Fruit fly (Drosophila melanogaster): ENCODE data around the gene CG14551.

CG14551 gene

dm6 chr3R:26059195-26059594 is 3.6 kb downstream of the CG14551 start, which contains the start of the genes RpL34a and Trmt61 (continued):
- TF ChIP-seq CG4328 (GFP tag; optimal IDR thresholded peaks at IDR 0.05) (peak; percentile 94), al (GFP tag; IDR thresholded peaks at IDR 0.05) (peak; percentile 64), sd (tag; optimal IDR thresholded peaks at IDR 0.05) (no peak), CG13775 (GFP tag; optimal IDR thresholded peaks at IDR 0.05) (peak; percentile 97), Awh (GFP tag; IDR thresholded peaks at IDR 0.05) (peak; percentile 63; the same call in 1 of the 2 replicates), Hmx (GFP tag; optimal IDR thresholded peaks at IDR 0.05) (peak; percentile 56), seq (GFP tag; IDR thresholded peaks at IDR 0.05) (no peak; the same call in 1 of the 2 replicates), dmrt99B (tag; optimal IDR thresholded peaks at IDR 0.05) (peak; percentile 82), Stat92E (GFP tag; optimal IDR thresholded peaks at IDR 0.05) (peak in 1 of 3 experiments; percentile 82), knrl (GFP tag; IDR thresholded peaks at IDR 0.05; ENCODE audit: partially characterized antibody) (peak; percentile 90), fd3F (GFP tag; optimal IDR thresholded peaks at IDR 0.05) (peak; percentile 82), Hand (GFP tag; optimal IDR thresholded peaks at IDR 0.05) (peak; percentile 73), CG2120 (GFP tag; optimal IDR thresholded peaks at IDR 0.05) (peak; percentile 76), CG18599 (GFP tag; optimal IDR thresholded peaks at IDR 0.05) (peak; percentile 88), CG17612 (GFP tag; IDR thresholded peaks at IDR 0.05) (peak; percentile 57), Ets65A (GFP tag) (peak; percentile 95), cato (GFP tag; optimal IDR thresholded peaks at IDR 0.05; ENCODE audit: borderline replicate concordance) (peak; percentile 70), HLH4C (GFP tag; IDR thresholded peaks at IDR 0.05; ENCODE audit: partially characterized antibody) (peak; percentile 82), zen2 (GFP tag; IDR thresholded peaks at IDR 0.05; ENCODE audit: partially characterized antibody) (peak; percentile 54; the same call in 1 of the 3 replicates), cas (GFP tag; IDR thresholded peaks at IDR 0.05) (peak; percentile 55; the same call in 1 of the 2 replicates), Dbx (GFP tag; IDR thresholded peaks at IDR 0.05) (peak; percentile 84), ac (GFP tag; optimal IDR thresholded peaks at IDR 0.05) (peak; percentile 60), hb (GFP tag; IDR thresholded peaks at IDR 0.05; ENCODE audit: partially characterized antibody) (peak; percentile 80), CG15601 (tag; optimal IDR thresholded peaks at IDR 0.05) (peak; percentile 90), tap (tag; optimal IDR thresholded peaks at IDR 0.05) (peak; percentile 83), corto (GFP tag; optimal IDR thresholded peaks at IDR 0.05) (no peak), CG33557 (GFP tag; optimal IDR thresholded peaks at IDR 0.05) (peak; percentile 94), lbe (GFP tag; optimal IDR thresholded peaks at IDR 0.05) (peak; percentile 73), pb (GFP tag; optimal IDR thresholded peaks at IDR 0.05) (peak; percentile 64), CG11085 (GFP tag; IDR thresholded peaks at IDR 0.05) (peak; percentile 68), CG10366 (GFP tag; IDR thresholded peaks at IDR 0.05) (peak; percentile 59), BEAF-32 (GFP tag; optimal IDR thresholded peaks at IDR 0.05) (peak; percentile 94), Hr78 (GFP tag; optimal IDR thresholded peaks at IDR 0.05) (peak in 1 of 2 experiments; percentile 67), gce (GFP tag; IDR thresholded peaks at IDR 0.05) (peak; percentile 81; the same call in 2 of the 3 replicates), gcm2 (GFP tag; optimal IDR thresholded peaks at IDR 0.05) (no peak), cwo (GFP tag; optimal IDR thresholded peaks at IDR 0.05) (peak; percentile 63), Jarid2 (GFP tag; optimal IDR thresholded peaks at IDR 0.05) (peak; percentile 81), Doc2 (GFP tag; IDR thresholded peaks at IDR 0.05) (no peak), abd-A (tag; optimal IDR thresholded peaks at IDR 0.05) (no peak)

DNA sequence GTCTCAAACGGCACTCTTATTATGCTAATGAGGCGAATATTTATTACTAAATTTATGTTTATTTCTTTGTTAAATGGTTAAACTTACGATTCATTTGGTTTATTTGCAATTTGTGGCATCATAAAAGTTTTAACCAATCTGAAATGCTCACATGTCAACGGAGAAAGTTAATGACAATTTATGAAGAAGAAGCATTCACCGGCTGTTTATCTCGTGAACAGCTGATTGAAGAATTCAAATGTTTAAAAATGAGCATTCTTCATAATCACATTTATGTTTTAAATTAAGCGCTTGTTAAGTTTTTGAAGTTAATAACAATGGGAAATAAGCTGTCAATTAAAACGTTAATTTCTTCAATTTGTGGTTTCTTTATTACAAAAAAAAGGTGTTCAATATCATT is 4.7 kb downstream of the CG14551 start, which contains the start of the genes PIG-P and Tcs6:
Gene PIG-P, minus strand, starts transcription at position 158 of the 400 bp plus-strand sequence.
Gene Tcs6, minus strand, starts transcription at position 158 of the 400 bp plus-strand sequence.
- TF ChIP-seq CG6272 (GFP tag; IDR thresholded peaks at IDR 0.05) (no peak), mam (GFP tag; optimal IDR thresholded peaks at IDR 0.05) (no peak), H2.0 (GFP tag; IDR thresholded peaks at IDR 0.05) (no peak), CG15696 (tag; optimal IDR thresholded peaks at IDR 0.05) (no peak), CG11560 (tag; IDR thresholded peaks at IDR 0.05) (no peak), pum (GFP tag; optimal IDR thresholded peaks at IDR 0.05) (no peak), CG10979 (tag; optimal IDR thresholded peaks at IDR 0.05) (no peak), repo (GFP tag; optimal IDR thresholded peaks at IDR 0.05) (no peak), seq (GFP tag; IDR thresholded peaks at IDR 0.05) (no peak), sd (tag; optimal IDR thresholded peaks at IDR 0.05) (peak; percentile 88), E2f2 (GFP tag; IDR thresholded peaks at IDR 0.05) (peak; percentile 58), CG4424 (GFP tag; optimal IDR thresholded peaks at IDR 0.05) (no peak), Dip2 (GFP tag; IDR thresholded peaks at IDR 0.05) (no peak), CG18011 (GFP tag; optimal IDR thresholded peaks at IDR 0.05) (no peak)

Data from whole organism, embryonic.